Fruit fly (Drosophila melanogaster) whole organism, embryonic: ENCODE results near the gene Cubn.

Source experiments
- Awh ChIP-seq: fragments of 200-800 bp; sonication (Bioruptor generic); IDR thresholded peaks from 2 replicates; pipeline ENCODE4, ENCODE4 v1.3.6; 2022; ENCODE audit warnings: missing biosample characterization, missing genetic modification characterization
- B-H1 ChIP-seq: fragments of 200-800 bp; sonication (Bioruptor generic); IDR thresholded peaks from 3 replicates; pipeline ENCODE4 v1.3.6; 2022; ENCODE audit warnings: missing biosample characterization, missing genetic modification characterization
- CG12236 ChIP-seq: fragments of 200-800 bp; sonication (Bioruptor generic); optimal IDR thresholded peaks from 2 replicates; lab custom pipeline; 2016; ENCODE audit warnings: missing biosample characterization, missing genetic modification characterization
- CG12391 ChIP-seq: fragments of 200-800 bp; sonication (Bioruptor generic); optimal IDR thresholded peaks from 3 replicates; lab custom pipeline; 2018; ENCODE audit warnings: missing biosample characterization, mild to moderate bottlenecking, missing genetic modification characterization, moderate library complexity
- CG13123 ChIP-seq: fragments of 200-800 bp; sonication (Bioruptor generic); optimal IDR thresholded peaks from 2 replicates; lab custom pipeline; 2016; ENCODE audit warnings: missing biosample characterization, missing genetic modification characterization
- CG13624 ChIP-seq: fragments of 200-800 bp; sonication (Bioruptor generic); optimal IDR thresholded peaks from 2 replicates; lab custom pipeline; 2016; ENCODE audit warnings: missing biosample characterization, missing genetic modification characterization
- CG1602 ChIP-seq: fragments of 200-800 bp; sonication (Bioruptor generic); optimal IDR thresholded peaks from 3 replicates; lab custom pipeline; 2016; ENCODE audit warnings: missing biosample characterization, missing genetic modification characterization
- CG17328 ChIP-seq: fragments of 200-800 bp; sonication (Bioruptor generic); IDR thresholded peaks from 2 replicates; pipeline ENCODE4 v1.3.6; 2022; ENCODE audit warnings: missing biosample characterization, missing genetic modification characterization
- CG17361 ChIP-seq: fragments of 200-800 bp; sonication (Bioruptor generic); IDR thresholded peaks from 3 replicates; pipeline ENCODE4 v1.3.6; 2022; ENCODE audit warnings: missing biosample characterization, missing genetic modification characterization
- CG17802 ChIP-seq: fragments of 200-800 bp; sonication (Bioruptor generic); optimal IDR thresholded peaks from 2 replicates; lab custom pipeline; 2018; ENCODE audit warnings: missing biosample characterization, mild to moderate bottlenecking, missing genetic modification characterization, moderate library complexity
- CG18476 ChIP-seq: fragments of 200-800 bp; sonication (Bioruptor generic); optimal IDR thresholded peaks from 2 replicates; lab custom pipeline; 2016; ENCODE audit warnings: missing biosample characterization, mild to moderate bottlenecking, missing genetic modification characterization
- CG2875 ChIP-seq: fragments of 200-800 bp; sonication (Bioruptor generic); optimal IDR thresholded peaks from 2 replicates; lab custom pipeline; 2017; ENCODE audit warnings: missing biosample characterization, mild to moderate bottlenecking, missing genetic modification characterization, missing genetic modification reagents
- CG2889 ChIP-seq: fragments of 200-800 bp; sonication (Bioruptor generic); IDR thresholded peaks from 3 replicates; pipeline ENCODE4 v1.3.6; 2022; ENCODE audit warnings: missing biosample characterization, missing genetic modification characterization
- CG34422 ChIP-seq: fragments of 200-800 bp; sonication (Bioruptor generic); IDR thresholded peaks from 3 replicates; pipeline ENCODE4 v1.3.6; 2022; ENCODE audit warnings: missing biosample characterization, missing genetic modification characterization
- CG4282 ChIP-seq: fragments of 200-800 bp; sonication (Bioruptor generic); optimal IDR thresholded peaks from 2 replicates; lab custom pipeline; 2016; ENCODE audit warnings: missing biosample characterization, missing genetic modification characterization
- CG4404 ChIP-seq: fragments of 200-800 bp; sonication (Bioruptor generic); IDR thresholded peaks from 2 replicates; pipeline ENCODE4 v1.3.6; 2022; ENCODE audit warnings: missing biosample characterization, missing genetic modification characterization
- CG4617 ChIP-seq: fragments of 200-800 bp; sonication (Bioruptor generic); optimal IDR thresholded peaks from 3 replicates; lab custom pipeline; 2016; ENCODE audit warnings: missing biosample characterization, missing genetic modification characterization, borderline replicate concordance
- CG6654 ChIP-seq: fragments of 200-800 bp; sonication (Bioruptor generic); optimal IDR thresholded peaks from 2 replicates; lab custom pipeline; 2017; ENCODE audit warnings: missing biosample characterization, mild to moderate bottlenecking, missing genetic modification characterization
- CG7372 ChIP-seq: fragments of 200-800 bp; sonication (Bioruptor generic); IDR thresholded peaks from 2 replicates; pipeline ENCODE4 v1.3.6; 2022; ENCODE audit warnings: missing biosample characterization, missing genetic modification characterization
- CHES-1-like ChIP-seq: fragments of 200-800 bp; sonication (Bioruptor generic); optimal IDR thresholded peaks from 2 replicates; lab custom pipeline; 2016; ENCODE audit warnings: missing biosample characterization, missing genetic modification characterization
- Dad ChIP-seq: fragments of 200-800 bp; sonication (Bioruptor generic); optimal IDR thresholded peaks from 3 replicates; lab custom pipeline; 2016; ENCODE audit warnings: missing biosample characterization, missing genetic modification characterization
- Doc2 ChIP-seq: fragments of 200-800 bp; sonication (Bioruptor generic); IDR thresholded peaks from 2 replicates; pipeline ENCODE4 v1.3.6; 2022; ENCODE audit warnings: missing biosample characterization, missing genetic modification characterization
- E2f1 ChIP-seq: fragments of 200-800 bp; sonication (Bioruptor generic); IDR thresholded peaks from 2 replicates; pipeline ENCODE4 v1.3.6; 2022; ENCODE audit warnings: missing biosample characterization, missing genetic modification characterization
- Ets97D ChIP-seq: fragments of 200-800 bp; sonication (Bioruptor generic); optimal IDR thresholded peaks from 3 replicates; lab custom pipeline; 2016; ENCODE audit warnings: missing biosample characterization, missing genetic modification characterization
- Hmx ChIP-seq: fragments of 200-800 bp; sonication (Bioruptor generic); optimal IDR thresholded peaks from 2 replicates; lab custom pipeline; 2016; ENCODE audit warnings: missing biosample characterization, missing genetic modification characterization
- Neu2 ChIP-seq: fragments of 200-800 bp; sonication (Bioruptor generic); optimal IDR thresholded peaks from 3 replicates; lab custom pipeline; 2016; ENCODE audit warnings: missing biosample characterization, missing genetic modification characterization, borderline replicate concordance
- Sox102F ChIP-seq: fragments of 200-800 bp; sonication (Bioruptor generic); optimal IDR thresholded peaks from 2 replicates; lab custom pipeline; 2018; ENCODE audit warnings: missing biosample characterization, mild to moderate bottlenecking, missing genetic modification characterization, moderate library complexity
- Usf ChIP-seq: fragments of 200-800 bp; sonication (Bioruptor generic); optimal IDR thresholded peaks from 2 replicates; lab custom pipeline; 2017; ENCODE audit warnings: missing genotype, missing biosample characterization, missing genetic modification characterization
- ash1 ChIP-seq: fragments of 200-800 bp; sonication (Bioruptor generic); optimal IDR thresholded peaks from 2 replicates; lab custom pipeline; 2018; ENCODE audit warnings: missing biosample characterization, mild to moderate bottlenecking, missing genetic modification characterization
- bigmax ChIP-seq: fragments of 200-800 bp; sonication (Bioruptor generic); optimal IDR thresholded peaks from 2 replicates; lab custom pipeline; 2018; ENCODE audit warnings: missing biosample characterization, mild to moderate bottlenecking, missing genetic modification characterization
- cato ChIP-seq: fragments of 200-800 bp; sonication (Bioruptor generic); optimal IDR thresholded peaks from 2 replicates; lab custom pipeline; 2016; ENCODE audit warnings: missing biosample characterization, missing genetic modification characterization, borderline replicate concordance
- caup ChIP-seq: fragments of 200-800 bp; sonication (Bioruptor generic); optimal IDR thresholded peaks from 3 replicates; lab custom pipeline; 2017; ENCODE audit warnings: missing biosample characterization, mild to moderate bottlenecking, missing genetic modification characterization, moderate library complexity; ENCODE audit not compliant: severe bottlenecking
- danr ChIP-seq: fragments of 200-800 bp; sonication (Bioruptor generic); IDR thresholded peaks from 2 replicates; pipeline ENCODE4 v1.3.6; 2022; ENCODE audit warnings: missing biosample characterization, missing genetic modification characterization
- dmrt11E ChIP-seq: fragments of 200-800 bp; sonication (Bioruptor generic); optimal IDR thresholded peaks from 3 replicates; lab custom pipeline; 2018; ENCODE audit warnings: missing biosample characterization, mild to moderate bottlenecking, missing genetic modification characterization, moderate library complexity
- dysf ChIP-seq: fragments of 200-800 bp; sonication (Bioruptor generic); IDR thresholded peaks from 3 replicates; pipeline ENCODE4 v1.3.6; 2022; ENCODE audit warnings: missing biosample characterization, missing genetic modification characterization
- en ChIP-seq: fragments of 200-800 bp; sonication (Bioruptor generic); optimal IDR thresholded peaks from 2 replicates; lab custom pipeline; 2016; ENCODE audit warnings: missing biosample characterization, missing genetic modification characterization
- eyg ChIP-seq: fragments of 200-800 bp; sonication (Bioruptor generic); optimal IDR thresholded peaks from 3 replicates; lab custom pipeline; 2016; ENCODE audit warnings: missing biosample characterization, missing genetic modification characterization
- fd3F ChIP-seq: fragments of 200-800 bp; sonication (Bioruptor generic); optimal IDR thresholded peaks from 2 replicates; lab custom pipeline; 2018; ENCODE audit warnings: missing biosample characterization, mild to moderate bottlenecking, missing genetic modification characterization, moderate library complexity
- gce ChIP-seq: fragments of 200-800 bp; sonication (Bioruptor generic); IDR thresholded peaks from 3 replicates; pipeline ENCODE4 v1.3.6; 2022; ENCODE audit warnings: missing biosample characterization, missing genetic modification characterization
- gem ChIP-seq: fragments of 200-800 bp; sonication (Bioruptor generic); optimal IDR thresholded peaks from 2 replicates; lab custom pipeline; 2019; ENCODE audit warnings: missing biosample characterization, mild to moderate bottlenecking, missing genetic modification characterization, moderate library complexity
- inv ChIP-seq: fragments of 200-800 bp; sonication (Bioruptor generic); IDR thresholded peaks from 2 replicates; pipeline ENCODE4 v1.3.6; 2022; ENCODE audit warnings: missing biosample characterization, missing genetic modification characterization; ENCODE audit not compliant: partially characterized antibody
- jigr1 ChIP-seq: fragments of 200-800 bp; sonication (Bioruptor generic); IDR thresholded peaks from 3 replicates; pipeline ENCODE4 v1.3.6; 2022; ENCODE audit warnings: missing biosample characterization, missing genetic modification characterization
- mld ChIP-seq: fragments of 200-800 bp; sonication (Bioruptor generic); IDR thresholded peaks from 3 replicates; pipeline ENCODE4 v1.3.6; 2022; ENCODE audit warnings: missing biosample characterization, missing genetic modification characterization; ENCODE audit not compliant: partially characterized antibody
- odd ChIP-seq: fragments of 200-800 bp; sonication (Bioruptor generic); optimal IDR thresholded peaks from 2 replicates; lab custom pipeline; 2017; ENCODE audit warnings: missing biosample characterization, mild to moderate bottlenecking, missing genetic modification characterization
- pb ChIP-seq: fragments of 200-800 bp; sonication (Bioruptor generic); optimal IDR thresholded peaks from 3 replicates; lab custom pipeline; 2016; ENCODE audit warnings: missing biosample characterization, missing genetic modification characterization
- pros ChIP-seq: fragments of 200-800 bp; sonication (Bioruptor generic); optimal IDR thresholded peaks from 3 replicates; lab custom pipeline; 2019; ENCODE audit warnings: missing biosample characterization, mild to moderate bottlenecking, missing genetic modification characterization, moderate library complexity
- sisA ChIP-seq: fragments of 200-800 bp; sonication (Bioruptor generic); IDR thresholded peaks from 2 replicates; pipeline ENCODE4 v1.3.6; 2022; ENCODE audit warnings: missing biosample characterization, missing genetic modification characterization
- trem ChIP-seq: fragments of 200-800 bp; optimal IDR thresholded peaks from 3 replicates; lab custom pipeline; 2019; ENCODE audit warnings: missing biosample characterization, mild to moderate bottlenecking, missing genetic modification characterization, moderate library complexity
- unc-4 ChIP-seq: fragments of 200-800 bp; sonication (Bioruptor generic); IDR thresholded peaks from 2 replicates; pipeline ENCODE4 v1.3.6; 2022; ENCODE audit warnings: missing biosample characterization, missing genetic modification characterization; ENCODE audit not compliant: partially characterized antibody
- vvl ChIP-seq: fragments of 200-800 bp; sonication (Bioruptor generic); IDR thresholded peaks from 2 replicates; pipeline ENCODE4 v1.3.6; 2022; ENCODE audit warnings: missing biosample characterization, missing genetic modification characterization

Cubn gene

DNA sequence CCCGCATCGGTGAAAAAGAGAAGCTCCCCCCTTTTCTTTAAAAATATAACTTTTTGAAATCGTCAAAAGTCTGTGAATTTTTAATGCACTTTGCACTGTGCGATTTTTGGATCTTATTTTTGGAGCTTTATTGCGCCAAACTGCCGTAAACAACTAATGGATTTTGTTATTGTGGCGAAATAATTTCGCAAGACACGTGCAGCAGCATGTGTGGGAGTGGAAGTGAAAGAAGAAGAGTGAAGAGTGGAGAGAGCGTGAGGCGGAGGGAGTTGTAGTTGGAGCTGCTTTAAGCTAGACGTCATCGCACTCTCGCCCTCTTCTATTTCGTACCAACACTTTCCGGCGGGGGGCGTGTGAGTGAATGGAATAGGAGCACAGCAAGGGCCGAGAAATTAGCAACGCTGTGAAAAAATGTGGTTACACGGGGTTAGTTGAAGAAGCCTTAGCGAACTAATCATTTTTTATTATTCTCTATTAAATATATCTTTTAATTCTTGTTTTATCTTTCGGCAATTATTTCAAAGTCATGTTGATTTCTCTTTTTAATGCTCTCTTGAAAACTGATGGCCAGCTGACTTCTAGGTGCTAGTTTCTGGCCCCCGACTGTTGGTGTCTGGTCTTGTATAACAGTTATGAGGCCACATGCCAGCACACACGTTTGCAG, 12.5 kb upstream of the Cubn start (continued):
- TF ChIP-seq ash1, result peak; percentile 21
- TF ChIP-seq bigmax, result peak; percentile 12
- TF ChIP-seq cato (GFP tag; lab: Kevin White, UChicago), result peak; percentile 84
- peak; percentile 97 for TF ChIP-seq dysf (GFP tag; lab: Robert Waterston, UW)
- peak; percentile 93 for TF ChIP-seq CG2875 (GFP tag; lab: Kevin White, UChicago)
- TF ChIP-seq CG4617 (GFP tag; lab: Kevin White, UChicago), result peak; percentile 72
- no peak for TF ChIP-seq en
- TF ChIP-seq vvl (GFP tag; lab: Robert Waterston, UW), result peak; percentile 96
- TF ChIP-seq eyg, result no peak
- TF ChIP-seq danr (GFP tag; lab: Robert Waterston, UW), result peak; percentile 89
- peak; percentile 93 for TF ChIP-seq Sox102F
- TF ChIP-seq CG2889 (GFP tag; lab: Robert Waterston, UW), result peak; percentile 83
- peak; percentile 36 for TF ChIP-seq CHES-1-like
- TF ChIP-seq CG7372 (GFP tag; lab: Robert Waterston, UW), result peak; percentile 92
- TF ChIP-seq Hmx (GFP tag; lab: Kevin White, UChicago), result peak; percentile 72
- TF ChIP-seq E2f1 (GFP tag; lab: Robert Waterston, UW), result peak; percentile 92
- TF ChIP-seq CG4404 (GFP tag; lab: Robert Waterston, UW), result peak; percentile 82
- peak; percentile 86 for TF ChIP-seq CG1602 (GFP tag; lab: Kevin White, UChicago)
- peak; percentile 93 for TF ChIP-seq Awh (GFP tag; lab: Robert Waterston, UW)
- no peak for TF ChIP-seq inv (GFP tag; lab: Robert Waterston, UW)
- TF ChIP-seq odd, result peak; percentile 92
- peak; percentile 22 for TF ChIP-seq Ets97D
- no peak for TF ChIP-seq Neu2 (GFP tag; lab: Kevin White, UChicago)
- no peak for TF ChIP-seq CG12236 (GFP tag; lab: Kevin White, UChicago)
- peak; percentile 23 for TF ChIP-seq pb (GFP tag; lab: Kevin White, UChicago)
- TF ChIP-seq CG18476, result peak; percentile 90
- TF ChIP-seq gem (tag; lab: Kevin White, UChicago), result peak; percentile 97
- TF ChIP-seq fd3F (GFP tag; lab: Kevin White, UChicago), result peak; percentile 90
- TF ChIP-seq Dad (GFP tag; lab: Kevin White, UChicago), result peak; percentile 46
- peak; percentile 93 for TF ChIP-seq sisA (GFP tag; lab: Robert Waterston, UW)
- peak; percentile 74 for TF ChIP-seq CG13123 (GFP tag; lab: Kevin White, UChicago)
- peak; percentile 89 for TF ChIP-seq B-H1
- peak; percentile 93 for TF ChIP-seq CG34422 (GFP tag; lab: Robert Waterston, UW)
- peak; percentile 90 for TF ChIP-seq CG17328 (GFP tag; lab: Robert Waterston, UW)
- TF ChIP-seq CG13624 (GFP tag; lab: Kevin White, UChicago), result peak; percentile 45
- TF ChIP-seq pros (GFP tag; lab: Kevin White, UChicago), result no peak
- TF ChIP-seq CG12391 (tag; lab: Kevin White, UChicago), result peak; percentile 96
- no peak for TF ChIP-seq unc-4
- TF ChIP-seq CG6654 (GFP tag; lab: Kevin White, UChicago), result peak; percentile 83
- no peak for TF ChIP-seq CG4282 (GFP tag; lab: Kevin White, UChicago)
- peak; percentile 95 for TF ChIP-seq caup (GFP tag; lab: Kevin White, UChicago)
- peak; percentile 94 for TF ChIP-seq CG17361 (GFP tag; lab: Robert Waterston, UW)
- peak; percentile 83 for TF ChIP-seq trem (tag; lab: Kevin White, UChicago)
- TF ChIP-seq mld (GFP tag; lab: Robert Waterston, UW), result no peak
- peak; percentile 91 for TF ChIP-seq Usf (GFP tag; lab: Kevin White, UChicago)
- peak; percentile 78 for TF ChIP-seq dmrt11E
- peak; percentile 90 for TF ChIP-seq jigr1
- TF ChIP-seq CG17802 (tag; lab: Kevin White, UChicago), result peak; percentile 68
- TF ChIP-seq Doc2 (GFP tag; lab: Robert Waterston, UW), result peak; percentile 59; the same call in 1 of the 2 replicates
- TF ChIP-seq gce (GFP tag; lab: Robert Waterston, UW), result peak; percentile 93
